Fruit fly (Drosophila melanogaster): ENCODE data around the gene Arl8.

Gene Arl8

dm6 chr3R:8152578-8153191 lies 26.3 kb downstream of the Arl8 start:
- no peak for TF ChIP-seq woc (GFP tag; optimal IDR thresholded peaks at IDR 0.05)
- TF ChIP-seq jim (GFP tag; optimal IDR thresholded peaks at IDR 0.05): no peak
- TF ChIP-seq dl (GFP tag; optimal IDR thresholded peaks at IDR 0.05; ENCODE audit: insufficient read depth in 1 of 2, partially characterized antibody in 2 of 2): no peak
- TF ChIP-seq HLH106 (tag; optimal IDR thresholded peaks at IDR 0.05): no peak
- TF ChIP-seq CG32264 (GFP tag; optimal IDR thresholded peaks at IDR 0.05): no peak
- TF ChIP-seq OdsH (GFP tag; optimal IDR thresholded peaks at IDR 0.05): no peak
- no peak for TF ChIP-seq Rel (GFP tag; optimal IDR thresholded peaks at IDR 0.05)
- no peak for TF ChIP-seq Rel (tag; optimal IDR thresholded peaks at IDR 0.05)
- TF ChIP-seq Hr83 (GFP tag; optimal IDR thresholded peaks at IDR 0.05; ENCODE audit: poor library complexity, severe bottlenecking): no peak
- no peak for TF ChIP-seq dmrt93B (GFP tag; optimal IDR thresholded peaks at IDR 0.05)

- TF ChIP-seq Dfd (GFP tag; optimal IDR thresholded peaks at IDR 0.05) (no peak), CG9705 (GFP tag; optimal IDR thresholded peaks at IDR 0.05) (no peak), sage (GFP tag; optimal IDR thresholded peaks at IDR 0.05) (peak; percentile 66), usp (GFP tag; optimal IDR thresholded peaks at IDR 0.05) (no peak), dmrt93B (GFP tag; optimal IDR thresholded peaks at IDR 0.05) (peak; percentile 55), Jra (GFP tag; optimal IDR thresholded peaks at IDR 0.05) (peak; percentile 19), brk (GFP tag; optimal IDR thresholded peaks at IDR 0.05) (peak; percentile 87), jim (GFP tag; optimal IDR thresholded peaks at IDR 0.05) (no peak), Hr78 (GFP tag; optimal IDR thresholded peaks at IDR 0.05) (no peak), woc (GFP tag; optimal IDR thresholded peaks at IDR 0.05) (peak; percentile 49), Dif (GFP tag; optimal IDR thresholded peaks at IDR 0.05; ENCODE audit: partially characterized antibody) (no peak), Hr83 (GFP tag; optimal IDR thresholded peaks at IDR 0.05; ENCODE audit: poor library complexity, severe bottlenecking) (no peak), br (GFP tag; optimal IDR thresholded peaks at IDR 0.05) (peak; percentile 9), ey (GFP tag; optimal IDR thresholded peaks at IDR 0.05) (peak; percentile 46), dsf (GFP tag; optimal IDR thresholded peaks at IDR 0.05; ENCODE audit: borderline replicate concordance) (no peak), psq (GFP tag; optimal IDR thresholded peaks at IDR 0.05) (peak; percentile 79), Abd-B (GFP tag; optimal IDR thresholded peaks at IDR 0.05) (no peak), Vsx2 (GFP tag; optimal IDR thresholded peaks at IDR 0.05; ENCODE audit: partially characterized antibody) (no peak), N (GFP tag; optimal IDR thresholded peaks at IDR 0.05) (no peak), Myc (optimal IDR thresholded peaks at IDR 0.05) (no peak), Hnf4 (GFP tag; optimal IDR thresholded peaks at IDR 0.05) (peak; percentile 65), OdsH (GFP tag; optimal IDR thresholded peaks at IDR 0.05) (peak; percentile 80), sv (GFP tag; optimal IDR thresholded peaks at IDR 0.05) (no peak), CrebA (GFP tag; optimal IDR thresholded peaks at IDR 0.05; ENCODE audit: borderline replicate concordance) (no peak), foxo (GFP tag; optimal IDR thresholded peaks at IDR 0.05) (peak in 1 of 2 experiments; percentile 81), pan (optimal IDR thresholded peaks at IDR 0.05) (no peak), dl (GFP tag; optimal IDR thresholded peaks at IDR 0.05; ENCODE audit: insufficient read depth in 1 of 2, partially characterized antibody in 2 of 2) (no peak), h (GFP tag; optimal IDR thresholded peaks at IDR 0.05) (peak; percentile 73), tai (GFP tag; optimal IDR thresholded peaks at IDR 0.05) (peak; percentile 16), Sp1 (GFP tag; optimal IDR thresholded peaks at IDR 0.05) (peak; percentile 73), Rel (GFP tag; optimal IDR thresholded peaks at IDR 0.05) (peak; percentile 32), Rel (tag; optimal IDR thresholded peaks at IDR 0.05) (no peak), lola (GFP tag; optimal IDR thresholded peaks at IDR 0.05) (no peak), CG32264 (GFP tag; optimal IDR thresholded peaks at IDR 0.05) (no peak), HLH106 (tag; optimal IDR thresholded peaks at IDR 0.05) (peak; percentile 78), GATAd (GFP tag; optimal IDR thresholded peaks at IDR 0.05) (no peak), Mio (GFP tag; optimal IDR thresholded peaks at IDR 0.05) (no peak), rgr (GFP tag; optimal IDR thresholded peaks at IDR 0.05) (peak; percentile 78), fru (GFP tag; optimal IDR thresholded peaks at IDR 0.05) (peak; percentile 69)
Measured at dm6 chr3R:8153958-8154606, 27.7 kb downstream of the Arl8 start.

Measured in whole organism, wandering third instar larva.